Worm (Caenorhabditis elegans) whole organism, L1 larva: ENCODE measurements around the gene str-57.

Source experiments
- C04F5.9 ChIP-seq: sonication (generic microtip); optimal IDR thresholded peaks from 2 replicates; lab custom pipeline; 2016; ENCODE audit warnings: missing genetic modification characterization, missing compliant biosample characterization
- C16A3.4 ChIP-seq: fragments of 150-350 bp; optimal IDR thresholded peaks from 2 replicates; lab custom pipeline; 2014; ENCODE audit warnings: missing biosample characterization, missing genetic modification characterization
- F16B12.6 ChIP-seq: fragments of 150-350 bp; optimal IDR thresholded peaks from 2 replicates; lab custom pipeline; 2014; ENCODE audit warnings: missing biosample characterization, missing genetic modification characterization
- Y116A8C.19 ChIP-seq: sonication (generic microtip); optimal IDR thresholded peaks from 2 replicates; lab custom pipeline; 2016; ENCODE audit warnings: missing compliant biosample characterization, missing genetic modification characterization, borderline replicate concordance
- aha-1 ChIP-seq: fragments of 150-350 bp; optimal IDR thresholded peaks from 2 replicates; lab custom pipeline; 2014; ENCODE audit warnings: missing biosample characterization, missing genetic modification characterization
- ceh-8 ChIP-seq: fragments of 200-800 bp; sonication (Bioruptor generic); optimal IDR thresholded peaks from 2 replicates; lab custom pipeline; 2018; ENCODE audit warnings: mild to moderate bottlenecking, missing genetic modification characterization, moderate library complexity, missing compliant biosample characterization
- ceh-88 ChIP-seq: fragments of 200-800 bp; sonication (Bioruptor generic); IDR thresholded peaks from 2 replicates; pipeline ENCODE4 v1.3.6; 2022; ENCODE audit warnings: missing genetic modification characterization, missing compliant biosample characterization
- ceh-90 ChIP-seq: sonication (generic microtip); optimal IDR thresholded peaks from 2 replicates; lab custom pipeline; 2016; ENCODE audit warnings: missing genetic modification characterization, missing compliant biosample characterization
- dpl-1 ChIP-seq, 3 experiments: fragments of 150-350 bp in 2 of 3; sonication (generic microtip) in 1 of 3; optimal IDR thresholded peaks; 2 replicates each; lab custom pipeline; 2014 to 2017; ENCODE audit warnings: missing biosample characterization in 3 of 3, missing genetic modification characterization in 3 of 3, missing genetic modification reagents in 3 of 3
- efl-1 ChIP-seq, 4 experiments: fragments of 150-350 bp; optimal IDR thresholded peaks in 3 of 4; peaks in 1 of 4; 1 replicate in 1 of 4; 2 replicates in 3 of 4; lab custom pipeline; 2014; ENCODE audit warnings: missing biosample characterization in 2 of 4, missing genetic modification characterization in 2 of 4, missing genetic modification reagents in 2 of 4
- egl-13 ChIP-seq: sonication (generic microtip); optimal IDR thresholded peaks from 2 replicates; lab custom pipeline; 2016; ENCODE audit warnings: missing genotype, missing genetic modification reagents, missing genetic modification characterization, missing compliant biosample characterization
- egl-27 ChIP-seq, 2 experiments: fragments of 150-350 bp in 1 of 2; sonication (generic microtip); optimal IDR thresholded peaks; 3 replicates each; lab custom pipeline; 2017 to 2018; ENCODE audit warnings: missing biosample characterization in 2 of 2, missing genetic modification characterization in 2 of 2, missing genetic modification reagents in 2 of 2
- elt-2 ChIP-seq: sonication (generic microtip); optimal IDR thresholded peaks from 2 replicates; lab custom pipeline; 2016; ENCODE audit warnings: missing genetic modification characterization, mild to moderate bottlenecking, inconsistent platforms, missing compliant biosample characterization, missing genetic modification reagents
- elt-3 ChIP-seq, 6 experiments: fragments of 150-350 bp in 1 of 6; sonication (generic microtip); optimal IDR thresholded peaks; 2 replicates each; lab custom pipeline; 2017 to 2018; ENCODE audit warnings: missing biosample characterization in 6 of 6, missing genetic modification characterization in 6 of 6, inconsistent platforms in 1 of 6
- ets-5 ChIP-seq: fragments of 200-800 bp; sonication (Bioruptor generic); IDR thresholded peaks from 2 replicates; pipeline ENCODE4 v1.3.6; 2022; ENCODE audit warnings: missing genetic modification characterization, missing compliant biosample characterization
- fkh-4 ChIP-seq: sonication (generic microtip); optimal IDR thresholded peaks from 2 replicates; lab custom pipeline; 2016; ENCODE audit warnings: missing compliant biosample characterization, missing genetic modification characterization, borderline replicate concordance
- fkh-8 ChIP-seq: sonication (generic microtip); optimal IDR thresholded peaks from 2 replicates; lab custom pipeline; 2016; ENCODE audit warnings: mild to moderate bottlenecking, missing genetic modification characterization, missing compliant biosample characterization
- fos-1 ChIP-seq: fragments of 150-350 bp; optimal IDR thresholded peaks from 2 replicates; lab custom pipeline; 2014; ENCODE audit warnings: missing biosample characterization, missing genetic modification characterization
- grh-1 ChIP-seq: fragments of 200-800 bp; sonication (Bioruptor generic); IDR thresholded peaks from 2 replicates; pipeline ENCODE4 v1.3.6; 2022; ENCODE audit warnings: missing genetic modification reagents, missing genetic modification characterization, missing compliant biosample characterization
- hlh-4 ChIP-seq: sonication (generic microtip); optimal IDR thresholded peaks from 2 replicates; lab custom pipeline; 2016; ENCODE audit warnings: mild to moderate bottlenecking, missing genetic modification characterization, missing compliant biosample characterization
- isw-1 ChIP-seq: fragments of 200-800 bp; sonication (Bioruptor generic); IDR thresholded peaks from 2 replicates; pipeline ENCODE4 v1.3.6; 2022; ENCODE audit warnings: missing genetic modification characterization, missing compliant biosample characterization
- lin-15B ChIP-seq: fragments of 150-350 bp; sonication (generic microtip); optimal IDR thresholded peaks from 3 replicates; lab custom pipeline; 2014; ENCODE audit warnings: missing biosample characterization, missing genetic modification characterization
- lin-35 ChIP-seq, 2 experiments: fragments of 150-350 bp; optimal IDR thresholded peaks; 2 replicates each; lab custom pipeline; 2014; ENCODE audit warnings: missing biosample characterization in 2 of 2, missing genetic modification characterization in 2 of 2, missing genetic modification reagents in 2 of 2
- lir-3 ChIP-seq: sonication (generic microtip); optimal IDR thresholded peaks from 2 replicates; lab custom pipeline; 2016; ENCODE audit warnings: mild to moderate bottlenecking, missing genetic modification characterization, moderate library complexity, missing compliant biosample characterization; ENCODE audit not compliant: poor library complexity
- lsy-2 ChIP-seq, 2 experiments: fragments of 150-350 bp; optimal IDR thresholded peaks; 2 replicates each; lab custom pipeline; 2014; ENCODE audit warnings: missing biosample characterization in 2 of 2, missing genetic modification characterization in 2 of 2
- mab-9 ChIP-seq: fragments of 200-800 bp; sonication (Bioruptor generic); IDR thresholded peaks from 2 replicates; pipeline ENCODE4 v1.3.6; 2022; ENCODE audit warnings: missing genetic modification reagents, missing genetic modification characterization, missing compliant biosample characterization
- mdl-1 ChIP-seq, 2 experiments: fragments of 150-350 bp; optimal IDR thresholded peaks; 2 replicates each; lab custom pipeline; 2014 to 2017; ENCODE audit warnings: missing biosample characterization in 2 of 2, missing genetic modification characterization in 2 of 2, inconsistent platforms in 1 of 2
- nhr-11 ChIP-seq: fragments of 150-350 bp; optimal IDR thresholded peaks from 2 replicates; lab custom pipeline; 2014; ENCODE audit warnings: missing biosample characterization, missing genetic modification characterization
- nhr-12 ChIP-seq: sonication (generic microtip); optimal IDR thresholded peaks from 2 replicates; lab custom pipeline; 2017; ENCODE audit warnings: missing biosample characterization, missing genetic modification characterization
- nhr-20 ChIP-seq: sonication (generic microtip); optimal IDR thresholded peaks from 2 replicates; lab custom pipeline; 2016; ENCODE audit warnings: mild to moderate bottlenecking, missing genetic modification characterization, missing compliant biosample characterization
- nhr-28 ChIP-seq: fragments of 150-350 bp; optimal IDR thresholded peaks from 2 replicates; lab custom pipeline; 2014; ENCODE audit warnings: missing biosample characterization, missing genetic modification characterization
- nhr-71 ChIP-seq: sonication (generic microtip); optimal IDR thresholded peaks from 2 replicates; lab custom pipeline; 2016; ENCODE audit warnings: mild to moderate bottlenecking, missing genetic modification characterization, moderate library complexity, missing compliant biosample characterization
- nhr-77 ChIP-seq: fragments of 150-350 bp; optimal IDR thresholded peaks from 2 replicates; lab custom pipeline; 2014; ENCODE audit warnings: missing biosample characterization, missing genetic modification characterization
- nhr-84 ChIP-seq: sonication (generic microtip); optimal IDR thresholded peaks from 2 replicates; lab custom pipeline; 2017; ENCODE audit warnings: missing biosample characterization, missing genetic modification characterization
- nhr-85 ChIP-seq: sonication (generic microtip); peaks from one replicate; lab custom pipeline; 2016; ENCODE audit warnings: missing genetic modification characterization, inconsistent platforms, missing compliant biosample characterization
- nhr-90 ChIP-seq: sonication (generic microtip); optimal IDR thresholded peaks from 2 replicates; lab custom pipeline; 2016; ENCODE audit warnings: mild to moderate bottlenecking, missing genetic modification characterization, missing compliant biosample characterization; ENCODE audit not compliant: poor library complexity
- pax-3 ChIP-seq: fragments of 200-800 bp; sonication (Bioruptor generic); optimal IDR thresholded peaks from 2 replicates; lab custom pipeline; 2018; ENCODE audit warnings: mild to moderate bottlenecking, missing genetic modification characterization, moderate library complexity, missing compliant biosample characterization
- pqm-1 ChIP-seq: sonication (generic microtip); optimal IDR thresholded peaks from 3 replicates; lab custom pipeline; 2017; ENCODE audit warnings: missing biosample characterization, missing genetic modification characterization
- skn-1 ChIP-seq: fragments of 150-350 bp; optimal IDR thresholded peaks from 2 replicates; lab custom pipeline; 2014; ENCODE audit warnings: missing biosample characterization, missing genetic modification characterization
- snpc-4 ChIP-seq: fragments of 150-350 bp; optimal IDR thresholded peaks from 2 replicates; lab custom pipeline; 2014; ENCODE audit warnings: missing biosample characterization, missing genetic modification characterization
- sox-4 ChIP-seq: sonication (generic microtip); optimal IDR thresholded peaks from 2 replicates; lab custom pipeline; 2016; ENCODE audit warnings: missing genetic modification characterization, missing compliant biosample characterization
- sptf-1 ChIP-seq: fragments of 150-350 bp; optimal IDR thresholded peaks from 2 replicates; lab custom pipeline; 2014; ENCODE audit warnings: missing biosample characterization, missing genetic modification characterization
- sup-37 ChIP-seq: fragments of 200-800 bp; sonication (Bioruptor generic); optimal IDR thresholded peaks from 2 replicates; lab custom pipeline; 2018; ENCODE audit warnings: mild to moderate bottlenecking, missing genetic modification characterization, missing compliant biosample characterization
- swsn-7 ChIP-seq: sonication (generic microtip); optimal IDR thresholded peaks from 2 replicates; lab custom pipeline; 2016; ENCODE audit warnings: missing genetic modification characterization, missing compliant biosample characterization
- tbx-2 ChIP-seq: sonication (generic microtip); optimal IDR thresholded peaks from 2 replicates; lab custom pipeline; 2016; ENCODE audit warnings: missing genetic modification characterization, missing compliant biosample characterization
- tlp-1 ChIP-seq: fragments of 150-350 bp; optimal IDR thresholded peaks from 2 replicates; lab custom pipeline; 2014; ENCODE audit warnings: missing biosample characterization, missing genetic modification characterization
- unc-130 ChIP-seq: fragments of 150-350 bp; optimal IDR thresholded peaks from 2 replicates; lab custom pipeline; 2017; ENCODE audit warnings: missing biosample characterization, missing genetic modification characterization, inconsistent platforms
- unc-30 ChIP-seq: sonication (generic microtip); optimal IDR thresholded peaks from 2 replicates; lab custom pipeline; 2017; ENCODE audit warnings: missing biosample characterization, missing genetic modification characterization
- unc-62 ChIP-seq: fragments of 150-350 bp; optimal IDR thresholded peaks from 2 replicates; lab custom pipeline; 2014; ENCODE audit warnings: missing biosample characterization, missing genetic modification reagents, missing genetic modification characterization
- unc-86 ChIP-seq: sonication (generic microtip); optimal IDR thresholded peaks from 2 replicates; lab custom pipeline; 2016; ENCODE audit warnings: missing genetic modification characterization, missing compliant biosample characterization
- vab-15 ChIP-seq: sonication (generic microtip); optimal IDR thresholded peaks from 2 replicates; lab custom pipeline; 2017; ENCODE audit warnings: missing genotype, mild to moderate bottlenecking, missing genetic modification characterization, missing compliant biosample characterization
- ztf-11 ChIP-seq, 2 experiments: sonication (generic microtip); optimal IDR thresholded peaks; 2 replicates each; lab custom pipeline; 2016 to 2017; ENCODE audit warnings: missing genetic modification characterization in 2 of 2, missing biosample characterization in 1 of 2, missing compliant biosample characterization in 1 of 2
- ztf-4 ChIP-seq: fragments of 150-350 bp; optimal IDR thresholded peaks from 2 replicates; lab custom pipeline; 2014; ENCODE audit warnings: missing biosample characterization, missing genetic modification characterization

Gene str-57

DNA sequence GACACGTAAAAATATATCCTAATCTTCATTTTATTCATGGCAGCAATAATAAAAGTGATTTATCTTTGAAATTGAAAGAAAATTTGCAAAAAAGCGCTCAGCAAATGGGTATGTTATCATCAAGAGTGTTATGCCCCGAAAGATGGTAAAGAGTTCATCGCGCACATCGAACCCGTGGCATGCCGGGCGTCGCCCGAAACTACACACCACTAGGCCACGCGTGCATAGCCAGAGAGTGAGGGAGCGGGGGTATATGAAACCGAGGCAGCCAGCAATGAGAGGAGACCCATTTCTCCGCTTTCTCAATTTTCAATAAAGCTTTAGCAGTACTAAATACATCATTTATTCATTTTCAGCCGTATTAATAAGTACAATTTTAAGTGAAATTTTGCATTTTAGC lies 3.3 kb downstream of the str-57 start:
- TF ChIP-seq fkh-4 (no peak), lsy-2 (tag; optimal IDR thresholded peaks at IDR 0.05; lab: Kevin White, UChicago) (peak; percentile 48 to 63), nhr-20 (tag; lab: Kevin White, UChicago) (peak; percentile 75), unc-30 (no peak), pax-3 (peak; percentile 58), nhr-85 (peak; percentile 79), skn-1 (tag; lab: Kevin White, UChicago) (peak; percentile 84), nhr-28 (tag; lab: Kevin White, UChicago) (no peak), elt-2 (tag; lab: Kevin White, UChicago) (peak; percentile 59), ceh-8 (peak; percentile 57), aha-1 (tag; lab: Kevin White, UChicago) (no peak), elt-3 (tag; optimal IDR thresholded peaks at IDR 0.05; lab: Kevin White, UChicago) (peak in 1 of 6 experiments; percentile 29), nhr-77 (tag; lab: Kevin White, UChicago) (peak; percentile 53), mab-9 (GFP tag; lab: Robert Waterston, UW) (peak; percentile 42; the same call in 1 of the 2 replicates), C16A3.4 (tag; lab: Kevin White, UChicago) (peak; percentile 78), nhr-11 (tag; lab: Kevin White, UChicago) (no peak), lin-35 (GFP tag; optimal IDR thresholded peaks at IDR 0.05; lab: Kevin White, UChicago) (peak; percentile 52 to 82), lin-15B (tag; lab: Kevin White, UChicago) (no peak), mdl-1 (tag; optimal IDR thresholded peaks at IDR 0.05; lab: Kevin White, UChicago) (peak in 1 of 2 experiments; percentile 76), sptf-1 (tag; lab: Kevin White, UChicago) (no peak), F16B12.6 (no peak), ztf-11 (tag; optimal IDR thresholded peaks at IDR 0.05; lab: Kevin White, UChicago) (peak in 1 of 2 experiments; percentile 34), fkh-8 (peak; percentile 86), isw-1 (GFP tag; lab: Robert Waterston, UW) (peak; percentile 38), grh-1 (peak; percentile 25; the same call in 1 of the 2 replicates), egl-27 (tag; optimal IDR thresholded peaks at IDR 0.05; lab: Kevin White, UChicago) (no peak), pqm-1 (tag; lab: Kevin White, UChicago) (no peak), ceh-88 (0 out of 2 replicates have a peak, but pooled peaks have one; percentile 11), tlp-1 (tag; lab: Kevin White, UChicago) (no peak), unc-130 (tag; lab: Kevin White, UChicago) (peak; percentile 35), sup-37 (GFP tag; lab: Kevin White, UChicago) (peak; percentile 22), egl-13 (peak; percentile 52), dpl-1 (GFP tag; optimal IDR thresholded peaks at IDR 0.05; lab: Kevin White, UChicago) (peak; percentile 38 to 64 (median 51)), hlh-4 (tag; lab: Kevin White, UChicago) (no peak), nhr-90 (tag; lab: Kevin White, UChicago) (peak; percentile 76), swsn-7 (peak; percentile 69), snpc-4 (tag; lab: Kevin White, UChicago) (peak; percentile 66), unc-86 (tag; lab: Kevin White, UChicago) (peak; percentile 52), C04F5.9 (no peak), ets-5 (GFP tag; lab: Robert Waterston, UW) (no peak), nhr-12 (peak; percentile 12), ceh-90 (tag; lab: Kevin White, UChicago) (no peak), efl-1 (optimal IDR thresholded peaks at IDR 0.05; lab: Kevin White, UChicago) (peak; percentile 52 to 66), efl-1 (GFP tag; optimal IDR thresholded peaks at IDR 0.05 in 1 of 2; lab: Kevin White, UChicago) (peak; percentile 51 to 96), nhr-84 (no peak), sox-4 (tag; lab: Kevin White, UChicago) (peak; percentile 24), nhr-71 (tag; lab: Kevin White, UChicago) (peak; percentile 76), Y116A8C.19 (tag; lab: Kevin White, UChicago) (no peak), tbx-2 (tag; lab: Kevin White, UChicago) (peak; percentile 56), fos-1 (tag; lab: Kevin White, UChicago) (peak; percentile 48), lir-3 (tag; lab: Kevin White, UChicago) (peak; percentile 8), ztf-4 (peak; percentile 8), unc-62 (GFP tag; lab: Kevin White, UChicago) (no peak), vab-15 (tag; lab: Kevin White, UChicago) (no peak)
